Worm (Caenorhabditis elegans): Measurements from ENCODE around the gene C05C10.3.

C05C10.3 gene

ce11 chrII:9894435-9894834 lies 42.3 kb downstream of the C05C10.3 start, which contains the start of gene F26C11.1:
Gene F26C11.1, plus strand, starts transcription at chrII:9894735.
- TF ChIP-seq lim-7 (GFP tag; IDR thresholded peaks at IDR 0.05) (no peak), D1046.2 (GFP tag; IDR thresholded peaks at IDR 0.05) (no peak), F37D6.2 (tag; optimal IDR thresholded peaks at IDR 0.05) (no peak), fkh-10 (GFP tag; optimal IDR thresholded peaks at IDR 0.05) (no peak), nhr-41 (GFP tag; IDR thresholded peaks at IDR 0.05) (no peak), Y48G9A.11 (GFP tag; IDR thresholded peaks at IDR 0.05) (no peak), mes-2 (tag; optimal IDR thresholded peaks at IDR 0.05; ENCODE audit: poor library complexity, severe bottlenecking) (no peak), daf-16 (GFP tag; optimal IDR thresholded peaks at IDR 0.05) (no peak), daf-16 (tag; optimal IDR thresholded peaks at IDR 0.05) (no peak), zfp-2 (tag; optimal IDR thresholded peaks at IDR 0.05) (no peak), nhr-76 (tag; optimal IDR thresholded peaks at IDR 0.05) (no peak), madf-5 (GFP tag; IDR thresholded peaks at IDR 0.05) (no peak), unc-130 (GFP tag; optimal IDR thresholded peaks at IDR 0.05) (no peak), unc-39 (tag; optimal IDR thresholded peaks at IDR 0.05) (no peak), nhr-237 (tag; optimal IDR thresholded peaks at IDR 0.05) (no peak), fos-1 (tag; optimal IDR thresholded peaks at IDR 0.05) (no peak)

ce11 chrII:9892409-9892808 lies 44.3 kb downstream of the C05C10.3 start, which contains the start of gene C08H9.16:
Gene C08H9.16, plus strand, starts transcription at chrII:9892778.
- peak; percentile 89 to 99 for TF ChIP-seq lsy-2 (tag; optimal IDR thresholded peaks at IDR 0.05)
- no peak for TF ChIP-seq Y105C5A.15 (GFP tag; IDR thresholded peaks at IDR 0.05)
- no peak for TF ChIP-seq gei-8 (GFP tag; optimal IDR thresholded peaks at IDR 0.05)
- TF ChIP-seq dmd-9 (GFP tag; IDR thresholded peaks at IDR 0.05): no peak
- no peak for TF ChIP-seq madf-5 (GFP tag; IDR thresholded peaks at IDR 0.05)
- TF ChIP-seq daf-8 (GFP tag; IDR thresholded peaks at IDR 0.05): no peak
- TF ChIP-seq dmd-8 (GFP tag; IDR thresholded peaks at IDR 0.05): no peak
- TF ChIP-seq zip-2 (tag; optimal IDR thresholded peaks at IDR 0.05): no peak
- no peak for TF ChIP-seq lin-38 (GFP tag; IDR thresholded peaks at IDR 0.05)
- TF ChIP-seq mxl-2 (GFP tag; conservative IDR thresholded peaks at IDR 0.05): no peak
- TF ChIP-seq D1046.2 (GFP tag; IDR thresholded peaks at IDR 0.05): peak; percentile 98
- no peak for TF ChIP-seq zag-1 (tag; optimal IDR thresholded peaks at IDR 0.05)
- TF ChIP-seq egl-43 (GFP tag; IDR thresholded peaks at IDR 0.05): no peak
- peak; percentile 57 for TF ChIP-seq hlh-11 (tag; optimal IDR thresholded peaks at IDR 0.05)
- no peak for TF ChIP-seq lin-15B (tag; optimal IDR thresholded peaks at IDR 0.05)
- TF ChIP-seq ceh-44 (GFP tag; IDR thresholded peaks at IDR 0.05): no peak
- no peak for TF ChIP-seq T26A8.4 (GFP tag; IDR thresholded peaks at IDR 0.05)
- no peak for TF ChIP-seq nhr-102 (tag; optimal IDR thresholded peaks at IDR 0.05)
- no peak for TF ChIP-seq F37D6.2 (tag; optimal IDR thresholded peaks at IDR 0.05)
- peak; percentile 18; the same call in 1 of the 2 replicates for TF ChIP-seq hmg-1.1 (GFP tag; IDR thresholded peaks at IDR 0.05)
- TF ChIP-seq snpc-4 (tag; optimal IDR thresholded peaks at IDR 0.05): no peak
- TF ChIP-seq ztf-11 (tag; optimal IDR thresholded peaks at IDR 0.05): no peak
- no peak for TF ChIP-seq fkh-10 (GFP tag; optimal IDR thresholded peaks at IDR 0.05)
- no peak for TF ChIP-seq ZK546.5 (tag; optimal IDR thresholded peaks at IDR 0.05)
- TF ChIP-seq dmd-6 (GFP tag; IDR thresholded peaks at IDR 0.05): peak; percentile 26; the same call in 1 of the 2 replicates
- TF ChIP-seq ztf-7 (tag; optimal IDR thresholded peaks at IDR 0.05): no peak
- peak; percentile 24 for TF ChIP-seq unc-130 (GFP tag; optimal IDR thresholded peaks at IDR 0.05)
- TF ChIP-seq lin-13 (GFP tag; optimal IDR thresholded peaks at IDR 0.05): peak; percentile 24
- no peak for TF ChIP-seq lin-1 (GFP tag; IDR thresholded peaks at IDR 0.05)
- no peak for TF ChIP-seq lir-3 (tag; optimal IDR thresholded peaks at IDR 0.05)
- no peak for TF ChIP-seq F49E8.2 (tag; optimal IDR thresholded peaks at IDR 0.05; ENCODE audit: borderline replicate concordance)
- peak; percentile 68 for TF ChIP-seq mes-2 (tag; optimal IDR thresholded peaks at IDR 0.05; ENCODE audit: poor library complexity, severe bottlenecking)
- no peak for TF ChIP-seq pqm-1 (tag; optimal IDR thresholded peaks at IDR 0.05)
- TF ChIP-seq pha-4 (GFP tag; IDR thresholded peaks at IDR 0.05): no peak
- peak; percentile 59 for TF ChIP-seq pha-4 (tag; optimal IDR thresholded peaks at IDR 0.05)
- no peak for TF ChIP-seq ZK337.2 (GFP tag; IDR thresholded peaks at IDR 0.05)
- TF ChIP-seq hif-1 (tag; optimal IDR thresholded peaks at IDR 0.05): peak in 1 of 2 experiments; percentile 18
- no peak for TF ChIP-seq nhr-237 (tag; optimal IDR thresholded peaks at IDR 0.05)
- TF ChIP-seq ceh-32 (tag; optimal IDR thresholded peaks at IDR 0.05; ENCODE audit: poor library complexity): no peak
- TF ChIP-seq nhr-11 (tag; optimal IDR thresholded peaks at IDR 0.05): peak; percentile 67
- TF ChIP-seq spr-1 (tag; optimal IDR thresholded peaks at IDR 0.05): no peak
- peak; percentile 20 for TF ChIP-seq rbr-2 (tag; optimal IDR thresholded peaks at IDR 0.05)

Data from whole organism, L4 larva.